Worm (Caenorhabditis elegans): ENCODE results near the gene nstp-4.

nstp-4 gene

ce11 chrII:410832-411231, 22.2 kb downstream of the nstp-4 start, which contains the start of the genes dnsn-1 and C24H12.4:
Gene dnsn-1 (minus strand): TSS chrII:410932.
Gene C24H12.4 (plus strand): TSS chrII:411222.
- peak; percentile 75 for TF ChIP-seq aha-1 (tag; optimal IDR thresholded peaks at IDR 0.05)
- peak; percentile 81 for TF ChIP-seq lir-3 (tag; optimal IDR thresholded peaks at IDR 0.05; ENCODE audit: poor library complexity)
- TF ChIP-seq Y116A8C.19 (tag; optimal IDR thresholded peaks at IDR 0.05; ENCODE audit: borderline replicate concordance), result no peak
- peak; percentile 95 for TF ChIP-seq skn-1 (tag; optimal IDR thresholded peaks at IDR 0.05)
- peak; percentile 31 for TF ChIP-seq fkh-4 (tag; optimal IDR thresholded peaks at IDR 0.05; ENCODE audit: borderline replicate concordance)
- TF ChIP-seq ets-5 (GFP tag; IDR thresholded peaks at IDR 0.05), result no peak
- peak; percentile 93 for TF ChIP-seq lin-13 (GFP tag; optimal IDR thresholded peaks at IDR 0.05)
- TF ChIP-seq nhr-19 (GFP tag; conservative IDR thresholded peaks at IDR 0.05), result peak; percentile 95
- peak; percentile 62; the same call in 1 of the 2 replicates for TF ChIP-seq unc-98 (GFP tag; IDR thresholded peaks at IDR 0.05)
- TF ChIP-seq lin-39 (tag; optimal IDR thresholded peaks at IDR 0.05), result peak; percentile 96
- peak; percentile 31 for TF ChIP-seq pag-3 (tag; optimal IDR thresholded peaks at IDR 0.05; ENCODE audit: borderline replicate concordance, insufficient read depth)
- TF ChIP-seq dpl-1 (GFP tag; optimal IDR thresholded peaks at IDR 0.05), result peak; percentile 96 to 97 (median 96)
- TF ChIP-seq unc-30 (tag; optimal IDR thresholded peaks at IDR 0.05), result peak; percentile 39
- peak; percentile 79 for TF ChIP-seq nhr-77 (tag; optimal IDR thresholded peaks at IDR 0.05)
- TF ChIP-seq unc-62 (GFP tag; optimal IDR thresholded peaks at IDR 0.05), result no peak
- peak; percentile 93 for TF ChIP-seq nhr-85 (tag)
- peak; percentile 95 for TF ChIP-seq unc-86 (tag; optimal IDR thresholded peaks at IDR 0.05)
- TF ChIP-seq hlh-4 (tag; optimal IDR thresholded peaks at IDR 0.05), result no peak
- peak; percentile 98 for TF ChIP-seq snu-23 (GFP tag; optimal IDR thresholded peaks at IDR 0.05)
- peak; percentile 83 for TF ChIP-seq ceh-8 (GFP tag; optimal IDR thresholded peaks at IDR 0.05)
- TF ChIP-seq fkh-8 (tag; optimal IDR thresholded peaks at IDR 0.05), result peak; percentile 95
- peak; percentile 97 for TF ChIP-seq dsc-1 (tag; optimal IDR thresholded peaks at IDR 0.05)
- TF ChIP-seq sptf-1 (tag; optimal IDR thresholded peaks at IDR 0.05), result no peak
- peak; percentile 93 for TF ChIP-seq irx-1 (tag; optimal IDR thresholded peaks at IDR 0.05)
- peak; percentile 97 for TF ChIP-seq nhr-71 (tag; optimal IDR thresholded peaks at IDR 0.05)
- peak; percentile 57 for TF ChIP-seq nhr-11 (tag; optimal IDR thresholded peaks at IDR 0.05)
- TF ChIP-seq ceh-63 (GFP tag; optimal IDR thresholded peaks at IDR 0.05), result no peak
- TF ChIP-seq isw-1 (GFP tag; IDR thresholded peaks at IDR 0.05), result peak; percentile 96
- peak; percentile 97 for TF ChIP-seq nhr-90 (tag; optimal IDR thresholded peaks at IDR 0.05; ENCODE audit: poor library complexity)
- no peak for TF ChIP-seq nhr-76 (tag; optimal IDR thresholded peaks at IDR 0.05)
- peak; percentile 86 for TF ChIP-seq mab-9 (GFP tag; IDR thresholded peaks at IDR 0.05)
- peak; percentile 91 for TF ChIP-seq grh-1 (GFP tag; IDR thresholded peaks at IDR 0.05)
- TF ChIP-seq efl-3 (GFP tag; optimal IDR thresholded peaks at IDR 0.05), result peak; percentile 71
- peak; percentile 92 for TF ChIP-seq fkh-10 (GFP tag; optimal IDR thresholded peaks at IDR 0.05)
- peak in 1 of 2 experiments; percentile 1 for TF ChIP-seq egl-27 (tag; optimal IDR thresholded peaks at IDR 0.05)
- TF ChIP-seq C34B4.2 (tag; optimal IDR thresholded peaks at IDR 0.05), result no peak
- peak; percentile 44 for TF ChIP-seq vab-15 (tag; optimal IDR thresholded peaks at IDR 0.05)
- peak; percentile 88 for TF ChIP-seq ceh-88 (GFP tag; IDR thresholded peaks at IDR 0.05)
- peak; percentile 87 for TF ChIP-seq C04F5.9 (tag; optimal IDR thresholded peaks at IDR 0.05)
- TF ChIP-seq mdl-1 (tag; optimal IDR thresholded peaks at IDR 0.05), result peak in 1 of 2 experiments; percentile 88
- TF ChIP-seq hlh-17 (GFP tag; optimal IDR thresholded peaks at IDR 0.05; ENCODE audit: borderline replicate concordance), result no peak
- peak; percentile 49 for TF ChIP-seq mef-2 (tag; optimal IDR thresholded peaks at IDR 0.05)
- TF ChIP-seq swsn-7 (tag; optimal IDR thresholded peaks at IDR 0.05), result peak; percentile 97
- TF ChIP-seq elt-2 (tag; optimal IDR thresholded peaks at IDR 0.05), result peak; percentile 75
- TF ChIP-seq nhr-47 (tag; optimal IDR thresholded peaks at IDR 0.05), result peak; percentile 98
- peak; percentile 94 for TF ChIP-seq egl-13 (tag; optimal IDR thresholded peaks at IDR 0.05)
- peak; percentile 96 to 98 (median 97) for TF ChIP-seq ceh-82 (tag; optimal IDR thresholded peaks at IDR 0.05)
- no peak for TF ChIP-seq nhr-28 (tag; optimal IDR thresholded peaks at IDR 0.05)
- no peak for TF ChIP-seq alr-1 (tag; optimal IDR thresholded peaks at IDR 0.05; ENCODE audit: borderline replicate concordance)
- TF ChIP-seq C16A3.4 (tag; optimal IDR thresholded peaks at IDR 0.05), result peak; percentile 96
- TF ChIP-seq snpc-4 (tag; optimal IDR thresholded peaks at IDR 0.05), result peak; percentile 86
- TF ChIP-seq zag-1 (tag; optimal IDR thresholded peaks at IDR 0.05), result peak; percentile 1
